Fruit fly (Drosophila melanogaster): ENCODE measurements around the gene Cep290.
A peak's percentile ranks its signal among the peaks of the same experiment; 100 is the strongest.

The Cep290 gene

DNA sequence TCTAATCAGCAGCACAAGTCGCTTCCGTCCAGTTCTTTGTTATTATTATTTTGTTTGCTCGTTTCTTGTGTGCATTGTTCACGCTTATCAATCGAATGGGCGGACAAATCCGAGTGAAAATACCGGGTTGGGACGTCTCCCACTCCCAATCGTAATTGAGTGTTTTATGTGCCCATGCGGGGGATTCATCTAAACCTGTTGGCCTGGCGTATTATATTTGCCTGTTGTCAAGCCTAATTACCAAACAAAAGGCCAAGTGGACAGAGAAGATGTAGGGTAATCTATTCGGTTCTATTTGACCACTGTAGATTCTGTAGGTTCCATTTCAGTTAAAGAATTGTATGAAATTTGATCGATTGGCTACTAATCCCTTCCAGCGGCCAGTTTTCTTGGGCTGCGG, 32.4 kb downstream of the Cep290 start:
- TF ChIP-seq Sox14 (GFP tag; optimal IDR thresholded peaks at IDR 0.05) = peak; percentile 24
- 0 out of 3 replicates have a peak, but pooled peaks have one; percentile 35 for TF ChIP-seq eg (GFP tag; IDR thresholded peaks at IDR 0.05)
- no peak for TF ChIP-seq dsx (GFP tag; optimal IDR thresholded peaks at IDR 0.05; ENCODE audit: poor library complexity, severe bottlenecking)
- no peak for TF ChIP-seq Hr38 (GFP tag; optimal IDR thresholded peaks at IDR 0.05)
- TF ChIP-seq Hr4 (GFP tag; optimal IDR thresholded peaks at IDR 0.05) = no peak

DNA sequence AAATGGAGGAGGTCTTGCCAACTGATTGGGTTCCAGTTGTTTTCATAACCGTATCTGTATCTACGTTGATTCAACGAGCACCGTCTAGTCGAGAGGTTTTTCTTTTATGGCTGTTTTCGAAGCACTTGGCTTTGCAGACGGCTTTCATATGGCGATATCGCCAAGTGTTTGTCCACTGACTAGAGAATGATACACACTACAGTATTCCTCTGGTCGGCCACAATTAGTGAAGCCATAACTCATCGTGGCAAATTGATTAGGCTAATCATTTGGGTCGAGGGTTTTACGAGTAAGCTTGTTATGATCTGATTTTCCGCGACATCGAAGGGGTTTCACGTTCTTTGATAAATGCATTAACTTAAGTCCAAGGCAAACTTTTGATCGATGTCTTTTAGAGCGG, 32.9 kb downstream of the Cep290 start:
- TF ChIP-seq Eip78C (GFP tag) (peak; percentile 31), CG8119 (GFP tag; IDR thresholded peaks at IDR 0.05) (0 out of 3 replicates have a peak, but pooled peaks have one; percentile 16), CG1621 (tag; optimal IDR thresholded peaks at IDR 0.05) (no peak), ss (GFP tag; optimal IDR thresholded peaks at IDR 0.05) (peak in 1 of 2 experiments; percentile 24)

DNA sequence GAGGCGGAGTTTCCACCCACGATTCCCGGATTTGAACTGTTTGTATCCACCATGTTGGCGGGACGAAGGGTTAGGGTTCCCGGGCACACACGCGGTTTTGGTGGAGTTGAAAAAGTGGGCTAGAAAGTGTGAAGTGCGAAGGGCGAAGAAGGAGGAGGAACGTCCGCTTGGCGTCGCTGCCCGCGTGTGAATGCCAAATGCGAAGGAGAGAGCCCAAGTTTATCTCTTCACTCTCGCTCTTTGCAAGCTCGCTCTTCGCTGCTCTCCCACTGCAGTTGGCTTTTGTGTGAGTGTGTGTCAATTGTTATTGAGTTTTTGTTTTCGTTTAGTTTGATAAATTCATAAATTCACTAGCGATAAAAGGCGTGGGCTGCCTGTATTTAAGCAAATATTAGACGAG, 37.1 kb downstream of the Cep290 start:
- TF ChIP-seq achi (GFP tag; optimal IDR thresholded peaks at IDR 0.05) = no peak
- TF ChIP-seq vri (GFP tag; optimal IDR thresholded peaks at IDR 0.05) = peak; percentile 2
- TF ChIP-seq CG1621 (tag; optimal IDR thresholded peaks at IDR 0.05) = peak; percentile 1
- peak; percentile 18; the same call in 1 of the 3 replicates for TF ChIP-seq eg (GFP tag; IDR thresholded peaks at IDR 0.05)
- TF ChIP-seq Met (GFP tag; optimal IDR thresholded peaks at IDR 0.05) = no peak
- TF ChIP-seq Eip78C (GFP tag) = peak; percentile 37
- TF ChIP-seq CG11294 (GFP tag; IDR thresholded peaks at IDR 0.05) = no peak; the same call in 1 of the 2 replicates
- no peak for TF ChIP-seq Sox14 (GFP tag; optimal IDR thresholded peaks at IDR 0.05)
- no peak for TF ChIP-seq CG11902 (GFP tag; optimal IDR thresholded peaks at IDR 0.05)
- TF ChIP-seq Ets21C (GFP tag; optimal IDR thresholded peaks at IDR 0.05) = no peak
- TF ChIP-seq CG32006 (GFP tag; optimal IDR thresholded peaks at IDR 0.05) = no peak
- no peak for TF ChIP-seq CG15336 (GFP tag; IDR thresholded peaks at IDR 0.05)
- TF ChIP-seq CG8632 (GFP tag; optimal IDR thresholded peaks at IDR 0.05) = no peak
- TF ChIP-seq esn (GFP tag; optimal IDR thresholded peaks at IDR 0.05) = no peak
- TF ChIP-seq CG4318 (GFP tag; optimal IDR thresholded peaks at IDR 0.05) = no peak
- TF ChIP-seq Sox15 (GFP tag; optimal IDR thresholded peaks at IDR 0.05) = no peak
- TF ChIP-seq Ets96B (tag; optimal IDR thresholded peaks at IDR 0.05) = no peak
- 0 out of 3 replicates have a peak, but pooled peaks have one; percentile 16 for TF ChIP-seq CG8119 (GFP tag; IDR thresholded peaks at IDR 0.05)
- no peak for TF ChIP-seq CG11762 (GFP tag; optimal IDR thresholded peaks at IDR 0.05; ENCODE audit: insufficient read depth)
- TF ChIP-seq CG6854 (GFP tag; optimal IDR thresholded peaks at IDR 0.05) = peak; percentile 30
- TF ChIP-seq CG6792 (GFP tag; optimal IDR thresholded peaks at IDR 0.05) = no peak
- TF ChIP-seq CG3919 (GFP tag; optimal IDR thresholded peaks at IDR 0.05) = peak; percentile 14
- TF ChIP-seq Lpt (GFP tag; optimal IDR thresholded peaks at IDR 0.05) = no peak

DNA sequence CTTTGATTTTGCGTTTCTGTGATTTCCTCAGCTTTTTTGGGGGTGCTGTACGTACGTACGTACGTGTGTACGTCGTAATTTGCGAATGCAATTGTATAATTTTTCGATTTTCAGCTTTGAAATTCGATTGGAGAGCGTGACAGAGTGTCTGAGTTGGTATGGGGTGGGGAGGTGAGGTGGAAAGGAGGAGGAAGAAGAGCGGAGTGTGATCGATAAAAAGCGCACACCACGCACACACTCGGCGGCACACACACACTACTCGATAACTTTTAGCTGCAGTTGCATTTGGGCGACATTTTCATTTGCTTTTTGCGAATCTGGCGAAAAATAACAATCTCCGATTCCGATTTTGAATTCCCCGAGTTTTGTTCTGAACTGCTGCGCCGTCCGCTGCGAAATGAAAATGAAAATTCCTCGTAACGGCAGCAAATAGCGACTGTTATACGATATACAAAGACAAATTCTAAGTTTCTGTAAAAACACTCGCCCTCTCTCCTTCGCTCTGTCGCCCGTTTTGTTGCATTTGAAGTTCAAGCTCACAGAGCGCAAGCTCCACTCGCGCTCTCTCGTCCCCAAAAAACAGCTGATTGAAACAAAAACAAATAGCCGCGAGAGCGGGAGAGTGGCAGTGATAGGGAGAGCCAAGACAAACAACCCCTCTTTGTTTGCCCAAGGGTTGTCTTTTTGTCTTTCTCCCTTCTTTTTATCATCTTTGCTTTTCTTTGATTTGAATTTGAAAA, 37.9 kb downstream of the Cep290 start, which contains the start of gene CG13907:
TSS of gene CG13907 (minus strand) at position 518 of the 740 bp plus-strand sequence.
- TF ChIP-seq CG6808 (GFP tag; optimal IDR thresholded peaks at IDR 0.05) (no peak), dac (GFP tag; optimal IDR thresholded peaks at IDR 0.05) (no peak), Sox14 (GFP tag; optimal IDR thresholded peaks at IDR 0.05) (peak; percentile 45), Sox102F (GFP tag; optimal IDR thresholded peaks at IDR 0.05) (peak; percentile 30), CG15336 (GFP tag; IDR thresholded peaks at IDR 0.05) (no peak), fkh (GFP tag; optimal IDR thresholded peaks at IDR 0.05) (peak; percentile 65), eg (GFP tag; IDR thresholded peaks at IDR 0.05) (0 out of 3 replicates have a peak, but pooled peaks have one; percentile 13), CG11762 (GFP tag; optimal IDR thresholded peaks at IDR 0.05; ENCODE audit: insufficient read depth) (no peak), fd59A (GFP tag; optimal IDR thresholded peaks at IDR 0.05) (no peak), CG1621 (tag; optimal IDR thresholded peaks at IDR 0.05) (no peak), Hr38 (GFP tag; optimal IDR thresholded peaks at IDR 0.05) (no peak), CG32006 (GFP tag; optimal IDR thresholded peaks at IDR 0.05) (no peak), Ets96B (tag; optimal IDR thresholded peaks at IDR 0.05) (no peak), Lpt (GFP tag; optimal IDR thresholded peaks at IDR 0.05) (no peak), salr (GFP tag; optimal IDR thresholded peaks at IDR 0.05) (no peak), CG6854 (GFP tag; optimal IDR thresholded peaks at IDR 0.05) (peak; percentile 32), spab (GFP tag; optimal IDR thresholded peaks at IDR 0.05) (no peak), Eip78C (GFP tag) (no peak), CG16779 (tag; optimal IDR thresholded peaks at IDR 0.05) (peak; percentile 39), ss (GFP tag; optimal IDR thresholded peaks at IDR 0.05) (peak; percentile 1 to 8), Met (GFP tag; optimal IDR thresholded peaks at IDR 0.05) (no peak), CG10631 (GFP tag; optimal IDR thresholded peaks at IDR 0.05) (no peak), CG3032 (tag; optimal IDR thresholded peaks at IDR 0.05) (no peak), lz (GFP tag; optimal IDR thresholded peaks at IDR 0.05) (no peak), pdm3 (GFP tag; optimal IDR thresholded peaks at IDR 0.05) (no peak), Smox (GFP tag; optimal IDR thresholded peaks at IDR 0.05) (no peak), net (GFP tag; optimal IDR thresholded peaks at IDR 0.05) (peak; percentile 16), CG31627 (GFP tag; optimal IDR thresholded peaks at IDR 0.05) (no peak)

All from whole organism, prepupa.